Worm (Caenorhabditis elegans): ENCODE results near the gene mau-8.
A peak's percentile ranks its signal among the peaks of the same experiment; 100 is the strongest.

The mau-8 gene

DNA sequence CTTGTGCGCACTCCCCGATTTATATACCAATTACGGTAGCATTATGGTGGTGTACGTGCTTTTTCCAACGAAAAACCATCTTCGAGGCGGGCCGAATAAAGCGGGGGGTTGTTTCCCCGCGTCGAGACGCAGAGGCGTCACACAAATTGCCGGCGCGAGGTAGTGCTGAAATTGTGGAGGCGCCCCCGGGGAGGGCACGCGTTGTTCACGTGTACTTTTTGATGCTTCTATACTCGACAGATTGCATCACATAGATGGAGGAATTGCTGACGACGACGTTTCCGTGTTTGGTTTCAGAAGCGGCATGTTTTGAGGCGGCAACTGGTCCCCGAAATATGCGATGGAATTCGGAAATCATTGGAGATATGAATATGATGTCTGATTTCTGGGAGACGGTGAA is 17.4 kb downstream of the mau-8 start (continued):
- TF ChIP-seq aha-1 (tag; optimal IDR thresholded peaks at IDR 0.05) (peak; percentile 93), efl-1 (optimal IDR thresholded peaks at IDR 0.05) (peak; percentile 66 to 81), efl-1 (GFP tag; optimal IDR thresholded peaks at IDR 0.05 in 1 of 2) (peak; percentile 40 to 96), unc-62 (GFP tag; optimal IDR thresholded peaks at IDR 0.05) (no peak), ceh-82 (tag; optimal IDR thresholded peaks at IDR 0.05) (peak; percentile 79 to 96 (median 84)), sup-37 (GFP tag; optimal IDR thresholded peaks at IDR 0.05) (no peak), fkh-4 (tag; optimal IDR thresholded peaks at IDR 0.05; ENCODE audit: borderline replicate concordance) (no peak), tbx-2 (tag; optimal IDR thresholded peaks at IDR 0.05) (peak; percentile 91), fkh-8 (tag; optimal IDR thresholded peaks at IDR 0.05) (peak; percentile 96), pag-3 (tag; optimal IDR thresholded peaks at IDR 0.05; ENCODE audit: borderline replicate concordance, insufficient read depth) (no peak), alr-1 (tag; optimal IDR thresholded peaks at IDR 0.05; ENCODE audit: borderline replicate concordance) (no peak), lin-35 (GFP tag; optimal IDR thresholded peaks at IDR 0.05) (peak; percentile 66 to 82), grh-1 (GFP tag; IDR thresholded peaks at IDR 0.05) (peak; percentile 76), nhr-76 (tag; optimal IDR thresholded peaks at IDR 0.05) (no peak), blmp-1 (tag; optimal IDR thresholded peaks at IDR 0.05) (peak; percentile 50), ceh-8 (GFP tag; optimal IDR thresholded peaks at IDR 0.05) (peak; percentile 75), skn-1 (tag; optimal IDR thresholded peaks at IDR 0.05) (peak; percentile 88), pax-3 (tag; optimal IDR thresholded peaks at IDR 0.05) (peak; percentile 78), irx-1 (tag; optimal IDR thresholded peaks at IDR 0.05) (peak; percentile 68), ceh-90 (tag; optimal IDR thresholded peaks at IDR 0.05) (no peak), nhr-47 (tag; optimal IDR thresholded peaks at IDR 0.05) (peak; percentile 90), mef-2 (tag; optimal IDR thresholded peaks at IDR 0.05) (peak; percentile 79), nhr-90 (tag; optimal IDR thresholded peaks at IDR 0.05; ENCODE audit: poor library complexity) (peak; percentile 88), mep-1 (tag; optimal IDR thresholded peaks at IDR 0.05) (peak; percentile 56), lin-15B (tag; optimal IDR thresholded peaks at IDR 0.05) (peak; percentile 2), sptf-1 (tag; optimal IDR thresholded peaks at IDR 0.05) (no peak), lir-3 (tag; optimal IDR thresholded peaks at IDR 0.05; ENCODE audit: poor library complexity) (peak; percentile 62), nhr-28 (tag; optimal IDR thresholded peaks at IDR 0.05) (no peak), jun-1 (tag; optimal IDR thresholded peaks at IDR 0.05) (peak; percentile 77), unc-130 (tag; optimal IDR thresholded peaks at IDR 0.05) (peak; percentile 86), nhr-84 (tag; optimal IDR thresholded peaks at IDR 0.05) (no peak), nhr-85 (tag) (peak; percentile 96), ceh-88 (GFP tag; IDR thresholded peaks at IDR 0.05) (no peak; the same call in 1 of the 2 replicates), sox-4 (tag; optimal IDR thresholded peaks at IDR 0.05) (peak; percentile 26), lin-39 (tag; optimal IDR thresholded peaks at IDR 0.05) (no peak), isw-1 (GFP tag; IDR thresholded peaks at IDR 0.05) (peak; percentile 63), fkh-10 (GFP tag; optimal IDR thresholded peaks at IDR 0.05) (peak; percentile 93), ama-1 (optimal IDR thresholded peaks at IDR 0.05) (no peak), dsc-1 (tag; optimal IDR thresholded peaks at IDR 0.05) (peak; percentile 43), pqm-1 (tag; optimal IDR thresholded peaks at IDR 0.05) (peak; percentile 58), C34B4.2 (tag; optimal IDR thresholded peaks at IDR 0.05) (no peak), unc-98 (GFP tag; IDR thresholded peaks at IDR 0.05) (peak; percentile 8; the same call in 1 of the 2 replicates), aly-2 (tag; optimal IDR thresholded peaks at IDR 0.05) (no peak), lsy-2 (tag; optimal IDR thresholded peaks at IDR 0.05) (peak; percentile 74 to 87), nhr-12 (tag; optimal IDR thresholded peaks at IDR 0.05) (no peak), swsn-7 (tag; optimal IDR thresholded peaks at IDR 0.05) (peak; percentile 89), ztf-4 (tag; optimal IDR thresholded peaks at IDR 0.05) (peak; percentile 85), dpl-1 (GFP tag; optimal IDR thresholded peaks at IDR 0.05) (peak; percentile 44 to 53 (median 51)), unc-86 (tag; optimal IDR thresholded peaks at IDR 0.05) (peak; percentile 63), fos-1 (tag; optimal IDR thresholded peaks at IDR 0.05) (peak; percentile 26), ztf-11 (tag; optimal IDR thresholded peaks at IDR 0.05) (peak in 1 of 2 experiments; percentile 53), nhr-19 (GFP tag; conservative IDR thresholded peaks at IDR 0.05) (peak; percentile 93), unc-30 (tag; optimal IDR thresholded peaks at IDR 0.05) (no peak), nhr-77 (tag; optimal IDR thresholded peaks at IDR 0.05) (peak; percentile 70)

Data from whole organism, L1 larva.